Worm (Caenorhabditis elegans) whole organism, L3 larva: ENCODE results near the gene srg-62.

Experiments used
- R02D3.7 ChIP-seq: fragments of 150-350 bp; optimal IDR thresholded peaks from 2 replicates; lab custom pipeline; 2014; ENCODE audit warnings: missing biosample characterization, missing genetic modification characterization
- aly-2 ChIP-seq: fragments of 150-350 bp; optimal IDR thresholded peaks from 2 replicates; lab custom pipeline; 2014; ENCODE audit warnings: missing biosample characterization, missing genetic modification characterization
- ceh-28 ChIP-seq: fragments of 150-350 bp; optimal IDR thresholded peaks from 2 replicates; lab custom pipeline; 2014; ENCODE audit warnings: missing biosample characterization, missing genetic modification reagents, missing genetic modification characterization
- ceh-82 ChIP-seq: fragments of 150-350 bp; optimal IDR thresholded peaks from 2 replicates; lab custom pipeline; 2014; ENCODE audit warnings: missing biosample characterization, missing genetic modification characterization
- ceh-9 ChIP-seq: sonication (generic microtip); optimal IDR thresholded peaks from 2 replicates; lab custom pipeline; 2018; ENCODE audit warnings: missing biosample characterization, missing genetic modification characterization
- daf-12 ChIP-seq: fragments of 150-350 bp; optimal IDR thresholded peaks from 2 replicates; lab custom pipeline; 2014; ENCODE audit warnings: missing biosample characterization, missing genetic modification reagents, missing genetic modification characterization
- egl-27 ChIP-seq: sonication (generic microtip); optimal IDR thresholded peaks from 4 replicates; lab custom pipeline; 2017; ENCODE audit warnings: missing biosample characterization, missing genetic modification reagents, missing genetic modification characterization
- egl-5 ChIP-seq: fragments of 150-350 bp; optimal IDR thresholded peaks from 2 replicates; lab custom pipeline; 2017; ENCODE audit warnings: missing biosample characterization, missing genetic modification reagents, missing genetic modification characterization, inconsistent platforms
- elt-2 ChIP-seq: sonication (generic microtip); optimal IDR thresholded peaks from 2 replicates; lab custom pipeline; 2016; ENCODE audit warnings: missing genetic modification reagents, mild to moderate bottlenecking, missing genetic modification characterization, missing compliant biosample characterization
- eor-1 ChIP-seq, 2 experiments: fragments of 150-350 bp; optimal IDR thresholded peaks; 2 replicates each; lab custom pipeline; 2014 to 2018; ENCODE audit warnings: missing biosample characterization in 2 of 2, missing genetic modification characterization in 2 of 2
- fos-1 ChIP-seq: fragments of 150-350 bp; optimal IDR thresholded peaks from 2 replicates; lab custom pipeline; 2014; ENCODE audit warnings: missing biosample characterization, missing genetic modification characterization
- jun-1 ChIP-seq: fragments of 150-350 bp; optimal IDR thresholded peaks from 2 replicates; lab custom pipeline; 2014; ENCODE audit warnings: missing biosample characterization, missing genetic modification reagents, missing genetic modification characterization
- lin-15B ChIP-seq: fragments of 150-350 bp; optimal IDR thresholded peaks from 2 replicates; lab custom pipeline; 2014; ENCODE audit warnings: missing biosample characterization, missing genetic modification characterization
- lsy-12 ChIP-seq: sonication (generic microtip); optimal IDR thresholded peaks from 2 replicates; lab custom pipeline; 2016; ENCODE audit warnings: mild to moderate bottlenecking, missing genetic modification characterization, missing compliant biosample characterization
- mdl-1 ChIP-seq: fragments of 150-350 bp; optimal IDR thresholded peaks from 2 replicates; lab custom pipeline; 2014; ENCODE audit warnings: missing biosample characterization, missing genetic modification characterization
- nfya-1 ChIP-seq: sonication (generic microtip); optimal IDR thresholded peaks from 2 replicates; lab custom pipeline; 2017; ENCODE audit warnings: missing genetic modification characterization, mild to moderate bottlenecking, missing compliant biosample characterization, antibody characterized with exemption, moderate library complexity; ENCODE audit not compliant: insufficient read depth
- nhr-12 ChIP-seq: fragments of 150-350 bp; optimal IDR thresholded peaks from 2 replicates; lab custom pipeline; 2014; ENCODE audit warnings: missing biosample characterization, missing genetic modification characterization
- nhr-237 ChIP-seq: fragments of 150-350 bp; optimal IDR thresholded peaks from 2 replicates; lab custom pipeline; 2014; ENCODE audit warnings: missing biosample characterization, missing genetic modification characterization
- nhr-25 ChIP-seq: sonication (generic microtip); optimal IDR thresholded peaks from 2 replicates; lab custom pipeline; 2017; ENCODE audit warnings: missing biosample characterization, missing genetic modification characterization
- nhr-28 ChIP-seq: fragments of 150-350 bp; optimal IDR thresholded peaks from 2 replicates; lab custom pipeline; 2014; ENCODE audit warnings: missing biosample characterization, missing genetic modification characterization
- nhr-67 ChIP-seq: fragments of 150-350 bp; optimal IDR thresholded peaks from 2 replicates; lab custom pipeline; 2014; ENCODE audit warnings: missing biosample characterization, missing genetic modification characterization
- nhr-76 ChIP-seq: fragments of 150-350 bp; sonication (generic microtip); optimal IDR thresholded peaks from 5 replicates; lab custom pipeline; 2014; ENCODE audit warnings: missing biosample characterization, missing genetic modification characterization
- nhr-77 ChIP-seq: fragments of 150-350 bp; optimal IDR thresholded peaks from 2 replicates; lab custom pipeline; 2014; ENCODE audit warnings: missing biosample characterization, missing genetic modification characterization
- pha-4 ChIP-seq: fragments of 150-350 bp; optimal IDR thresholded peaks from 2 replicates; lab custom pipeline; 2014; ENCODE audit warnings: missing biosample characterization, missing genetic modification reagents, missing genetic modification characterization
- pqm-1 ChIP-seq: fragments of 150-350 bp; optimal IDR thresholded peaks from 2 replicates; lab custom pipeline; 2017; ENCODE audit warnings: missing biosample characterization, missing genetic modification characterization, inconsistent platforms
- skn-1 ChIP-seq: fragments of 150-350 bp; optimal IDR thresholded peaks from 2 replicates; lab custom pipeline; 2014; ENCODE audit warnings: missing biosample characterization, missing genetic modification characterization
- snpc-4 ChIP-seq: fragments of 150-350 bp; optimal IDR thresholded peaks from 2 replicates; lab custom pipeline; 2014; ENCODE audit warnings: missing biosample characterization, missing genetic modification characterization
- tbx-2 ChIP-seq: sonication (generic microtip); optimal IDR thresholded peaks from 2 replicates; lab custom pipeline; 2016; ENCODE audit warnings: mild to moderate bottlenecking, missing genetic modification characterization, missing compliant biosample characterization
- unc-39 ChIP-seq: sonication (generic microtip); optimal IDR thresholded peaks from 4 replicates; lab custom pipeline; 2017; ENCODE audit warnings: missing biosample characterization, missing genetic modification characterization
- unc-62 ChIP-seq: fragments of 150-350 bp; sonication (generic microtip); optimal IDR thresholded peaks from 4 replicates; lab custom pipeline; 2014; ENCODE audit warnings: missing biosample characterization, missing genetic modification reagents, missing genetic modification characterization
- zag-1 ChIP-seq: fragments of 150-350 bp; optimal IDR thresholded peaks from 2 replicates; lab custom pipeline; 2014; ENCODE audit warnings: missing biosample characterization, missing genetic modification characterization
- ztf-11 ChIP-seq: fragments of 150-350 bp; optimal IDR thresholded peaks from 2 replicates; lab custom pipeline; 2014; ENCODE audit warnings: missing biosample characterization, missing genetic modification characterization

srg-62 gene

ce11 chrV:2769754-2770153 is 27.6 kb upstream of the srg-62 start, which contains the start of gene dhs-15:
dhs-15 (minus strand) TSS chrV:2769854.
- TF ChIP-seq tbx-2 (tag; lab: Kevin White, UChicago) (no peak), ceh-9 (tag; lab: Kevin White, UChicago) (no peak), nhr-12 (tag; lab: Kevin White, UChicago) (no peak), fos-1 (tag; lab: Kevin White, UChicago) (no peak), aly-2 (tag; lab: Kevin White, UChicago) (no peak)

- TF ChIP-seq egl-27 (tag; lab: Kevin White, UChicago) = no peak
- no peak for TF ChIP-seq nfya-1
- no peak for TF ChIP-seq jun-1 (tag; lab: Kevin White, UChicago)
- TF ChIP-seq mdl-1 (tag; lab: Kevin White, UChicago) = no peak
- no peak for TF ChIP-seq eor-1 (tag; optimal IDR thresholded peaks at IDR 0.05; lab: Kevin White, UChicago)
Measured at ce11 chrV:2767465-2767864, 25.3 kb upstream of the srg-62 start, which contains the start of gene R05D8.9. R05D8.9 (minus strand) TSS chrV:2767565.

- peak; percentile 74 for TF ChIP-seq elt-2 (tag; lab: Kevin White, UChicago)
- TF ChIP-seq pha-4 (tag; lab: Kevin White, UChicago) = no peak
- peak; percentile 82 for TF ChIP-seq pqm-1 (tag; lab: Kevin White, UChicago)
Measured at ce11 chrV:2765052-2765451, 22.9 kb upstream of the srg-62 start, which contains the start of gene dhs-14. dhs-14 (minus strand) TSS chrV:2765200.

ce11 chrV:2763105-2763504 is 20.9 kb upstream of the srg-62 start, which contains the start of gene R05D8.7:
R05D8.7 (minus strand) TSS chrV:2763208.
- TF ChIP-seq unc-62 (GFP tag; lab: Kevin White, UChicago) (no peak), R02D3.7 (tag; lab: Kevin White, UChicago) (no peak), nfya-1 (no peak), lsy-12 (tag; lab: Kevin White, UChicago) (no peak), fos-1 (tag; lab: Kevin White, UChicago) (no peak), ceh-28 (tag; lab: Kevin White, UChicago) (no peak)

ce11 chrV:2761470-2761869 is 19.3 kb upstream of the srg-62 start:
- TF ChIP-seq ceh-82 (no peak), jun-1 (tag; lab: Kevin White, UChicago) (no peak), pqm-1 (tag; lab: Kevin White, UChicago) (no peak), R02D3.7 (tag; lab: Kevin White, UChicago) (no peak), nfya-1 (no peak), lsy-12 (tag; lab: Kevin White, UChicago) (no peak), snpc-4 (tag; lab: Kevin White, UChicago) (no peak), unc-39 (tag; lab: Kevin White, UChicago) (no peak), zag-1 (tag; lab: Kevin White, UChicago) (no peak), nhr-25 (tag; lab: Kevin White, UChicago) (no peak), nhr-76 (tag; lab: Kevin White, UChicago) (no peak)
- TF ChIP-seq, all 47 proteins: peak for 0

ce11 chrV:2759456-2759855 is 17.3 kb upstream of the srg-62 start, which contains the start of gene srg-58:
srg-58 (minus strand) TSS chrV:2759556.
- no peak for TF ChIP-seq nhr-77 (tag; lab: Kevin White, UChicago)
- TF ChIP-seq nhr-76 (tag; lab: Kevin White, UChicago) = no peak
- TF ChIP-seq fos-1 (tag; lab: Kevin White, UChicago) = no peak
- TF ChIP-seq nhr-28 = no peak
- no peak for TF ChIP-seq lin-15B
- TF ChIP-seq nhr-237 = no peak
- no peak for TF ChIP-seq egl-5 (tag; lab: Kevin White, UChicago)
- no peak for TF ChIP-seq daf-12 (tag; lab: Kevin White, UChicago)
- no peak for TF ChIP-seq nhr-67 (tag; lab: Kevin White, UChicago)
- TF ChIP-seq ztf-11 (tag; lab: Kevin White, UChicago) = no peak
- no peak for TF ChIP-seq skn-1 (tag; lab: Kevin White, UChicago)
- TF ChIP-seq, all 47 proteins: peak for 0
